Fruit fly (Drosophila melanogaster) whole organism, wandering third instar larva: ENCODE data around the gene CG6497.

Source experiments
- Abd-B ChIP-seq: fragments of >200 bp; optimal IDR thresholded peaks from 2 replicates; lab custom pipeline; 2017; ENCODE audit warnings: missing biosample characterization, missing genetic modification characterization
- Dfd ChIP-seq: fragments of >200 bp; optimal IDR thresholded peaks from 2 replicates; lab custom pipeline; 2017; ENCODE audit warnings: missing biosample characterization, missing genetic modification characterization
- Hnf4 ChIP-seq: fragments of 200-800 bp; sonication (Bioruptor generic); optimal IDR thresholded peaks from 2 replicates; lab custom pipeline; 2016; ENCODE audit warnings: missing biosample characterization, mild to moderate bottlenecking, missing genetic modification characterization
- Hr78 ChIP-seq: fragments of >200 bp; optimal IDR thresholded peaks from 2 replicates; lab custom pipeline; 2017; ENCODE audit warnings: missing biosample characterization, missing genetic modification characterization
- Jra ChIP-seq: sonication (Bioruptor generic); optimal IDR thresholded peaks from 2 replicates; lab custom pipeline; 2016; ENCODE audit warnings: missing biosample characterization, missing genetic modification characterization
- dmrt93B ChIP-seq: fragments of 200-800 bp; sonication (Bioruptor generic); optimal IDR thresholded peaks from 2 replicates; lab custom pipeline; 2018; ENCODE audit warnings: missing biosample characterization, mild to moderate bottlenecking, missing genetic modification characterization
- h ChIP-seq: fragments of 200-800 bp; sonication (Bioruptor generic); optimal IDR thresholded peaks from 3 replicates; lab custom pipeline; 2016; ENCODE audit warnings: missing biosample characterization, mild to moderate bottlenecking, missing genetic modification characterization

- TF ChIP-seq Dfd (GFP tag; lab: Kevin White, UChicago), result no peak
- no peak for TF ChIP-seq dmrt93B (GFP tag; lab: Kevin White, UChicago)
- no peak for TF ChIP-seq h (GFP tag; lab: Kevin White, UChicago)
- no peak for TF ChIP-seq Abd-B
- no peak for TF ChIP-seq Hnf4 (GFP tag; lab: Kevin White, UChicago)
- TF ChIP-seq Jra (GFP tag; lab: Kevin White, UChicago), result no peak
- TF ChIP-seq Hr78 (GFP tag; lab: Kevin White, UChicago), result no peak
These were observed 27.4 kb downstream of the CG6497 start for dm6 chr3L:17226330-17226729.
